Fruit fly (Drosophila melanogaster) whole organism, embryonic: ENCODE measurements around the gene kel.

Source experiments
- Bdp1 ChIP-seq: fragments of 200-800 bp; sonication (Bioruptor generic); optimal IDR thresholded peaks from 3 replicates; lab custom pipeline; 2016; ENCODE audit warnings: missing biosample characterization, missing genetic modification characterization
- Blimp-1 ChIP-seq: fragments of 200-800 bp; sonication (Bioruptor generic); optimal IDR thresholded peaks from 3 replicates; lab custom pipeline; 2018; ENCODE audit warnings: missing biosample characterization, missing genetic modification characterization, mild to moderate bottlenecking, moderate library complexity, missing genetic modification reagents
- CG10147 ChIP-seq: fragments of 200-800 bp; sonication (Bioruptor generic); optimal IDR thresholded peaks from 2 replicates; lab custom pipeline; 2019; ENCODE audit warnings: missing biosample characterization, mild to moderate bottlenecking, missing genetic modification characterization, moderate library complexity
- CG10654 ChIP-seq: fragments of 200-800 bp; sonication (Bioruptor generic); optimal IDR thresholded peaks from 2 replicates; lab custom pipeline; 2016; ENCODE audit warnings: missing biosample characterization, missing genetic modification characterization
- CG11723 ChIP-seq: fragments of 200-800 bp; sonication (Bioruptor generic); optimal IDR thresholded peaks from 2 replicates; lab custom pipeline; 2017; ENCODE audit warnings: missing biosample characterization, mild to moderate bottlenecking, missing genetic modification characterization
- CG12071 ChIP-seq: fragments of 200-800 bp; sonication (Bioruptor generic); optimal IDR thresholded peaks from 3 replicates; lab custom pipeline; 2018; ENCODE audit warnings: missing biosample characterization, mild to moderate bottlenecking, missing genetic modification characterization
- CG12155 ChIP-seq: fragments of 200-800 bp; sonication (Bioruptor generic); optimal IDR thresholded peaks from 3 replicates; lab custom pipeline; 2016; ENCODE audit warnings: missing biosample characterization, missing genetic modification characterization
- CG12391 ChIP-seq: fragments of 200-800 bp; sonication (Bioruptor generic); optimal IDR thresholded peaks from 3 replicates; lab custom pipeline; 2018; ENCODE audit warnings: missing biosample characterization, mild to moderate bottlenecking, missing genetic modification characterization, moderate library complexity
- CG13424 ChIP-seq: fragments of 200-800 bp; sonication (Bioruptor generic); optimal IDR thresholded peaks from 2 replicates; lab custom pipeline; 2019; ENCODE audit warnings: missing biosample characterization, mild to moderate bottlenecking, missing genetic modification characterization, moderate library complexity
- CG13624 ChIP-seq: fragments of 200-800 bp; sonication (Bioruptor generic); optimal IDR thresholded peaks from 2 replicates; lab custom pipeline; 2016; ENCODE audit warnings: missing biosample characterization, missing genetic modification characterization
- CG17385 ChIP-seq: fragments of 200-800 bp; sonication (Bioruptor generic); optimal IDR thresholded peaks from 3 replicates; lab custom pipeline; 2018; ENCODE audit warnings: missing biosample characterization, mild to moderate bottlenecking, missing genetic modification characterization
- CG2120 ChIP-seq: fragments of 200-800 bp; sonication (Bioruptor generic); optimal IDR thresholded peaks from 3 replicates; lab custom pipeline; 2016; ENCODE audit warnings: missing biosample characterization, missing genetic modification characterization
- CG32772 ChIP-seq: fragments of 200-800 bp; sonication (Bioruptor generic); IDR thresholded peaks from 2 replicates; pipeline ENCODE4 v1.3.6; 2022; ENCODE audit warnings: missing biosample characterization, missing genetic modification characterization
- CG4730 ChIP-seq: fragments of 200-800 bp; sonication (Bioruptor generic); IDR thresholded peaks from 2 replicates; pipeline ENCODE4 v1.3.6; 2022; ENCODE audit warnings: missing biosample characterization, missing genetic modification characterization
- CG4820 ChIP-seq: fragments of 200-800 bp; sonication (Bioruptor generic); optimal IDR thresholded peaks from 3 replicates; lab custom pipeline; 2016; ENCODE audit warnings: missing biosample characterization, missing genetic modification characterization
- CG4854 ChIP-seq: fragments of 200-800 bp; sonication (Bioruptor generic); optimal IDR thresholded peaks from 2 replicates; lab custom pipeline; 2016; ENCODE audit warnings: missing biosample characterization, missing genetic modification characterization, inconsistent platforms
- CG5953 ChIP-seq: fragments of 200-800 bp; sonication (Bioruptor generic); IDR thresholded peaks from 2 replicates; pipeline ENCODE4 v1.3.6; 2022; ENCODE audit warnings: missing biosample characterization, missing genetic modification characterization
- CG7271 ChIP-seq: fragments of 200-800 bp; sonication (Bioruptor generic); optimal IDR thresholded peaks from 2 replicates; lab custom pipeline; 2018; ENCODE audit warnings: missing biosample characterization, mild to moderate bottlenecking, missing genetic modification characterization, moderate library complexity
- CG7372 ChIP-seq: fragments of 200-800 bp; sonication (Bioruptor generic); IDR thresholded peaks from 2 replicates; pipeline ENCODE4 v1.3.6; 2022; ENCODE audit warnings: missing biosample characterization, missing genetic modification characterization
- CG8281 ChIP-seq: fragments of 200-800 bp; sonication (Bioruptor generic); optimal IDR thresholded peaks from 2 replicates; lab custom pipeline; 2018; ENCODE audit warnings: missing biosample characterization, mild to moderate bottlenecking, missing genetic modification characterization, moderate library complexity
- CG8478 ChIP-seq: fragments of >200 bp; optimal IDR thresholded peaks from 2 replicates; lab custom pipeline; 2018
- E2f1 ChIP-seq: fragments of 200-800 bp; sonication (Bioruptor generic); IDR thresholded peaks from 2 replicates; pipeline ENCODE4 v1.3.6; 2022; ENCODE audit warnings: missing biosample characterization, missing genetic modification characterization
- GATAe ChIP-seq: fragments of 200-800 bp; sonication (Bioruptor generic); conservative IDR thresholded peaks from 2 replicates; pipeline ENCODE4 v1.3.6; 2022; ENCODE audit warnings: missing biosample characterization, missing genetic modification characterization
- Hand ChIP-seq: fragments of 200-800 bp; sonication (Bioruptor generic); optimal IDR thresholded peaks from 2 replicates; lab custom pipeline; 2017; ENCODE audit warnings: mild to moderate bottlenecking, missing biosample characterization, missing genetic modification reagents, missing genetic modification characterization
- Hsf ChIP-seq: fragments of 200-800 bp; sonication (Bioruptor generic); optimal IDR thresholded peaks from 3 replicates; lab custom pipeline; 2016; ENCODE audit warnings: missing biosample characterization, missing genetic modification characterization
- Kr ChIP-seq: fragments of 200-800 bp; sonication (Bioruptor generic); optimal IDR thresholded peaks from 2 replicates; lab custom pipeline; 2017; ENCODE audit warnings: missing biosample characterization, mild to moderate bottlenecking, missing genetic modification characterization
- Lim3 ChIP-seq: fragments of 200-800 bp; sonication (Bioruptor generic); IDR thresholded peaks from 2 replicates; pipeline ENCODE4 v1.3.6; 2022; ENCODE audit warnings: missing biosample characterization, missing genetic modification characterization
- Lpt ChIP-seq: fragments of >200 bp; optimal IDR thresholded peaks from 2 replicates; lab custom pipeline; 2018; ENCODE audit warnings: missing biosample characterization, missing genetic modification characterization
- MBD-R2 ChIP-seq: fragments of 200-800 bp; sonication (Bioruptor generic); IDR thresholded peaks from 2 replicates; pipeline ENCODE4 v1.3.6; 2022; ENCODE audit warnings: missing biosample characterization, missing genetic modification characterization
- NFAT ChIP-seq: fragments of 200-800 bp; sonication (Bioruptor generic); IDR thresholded peaks from 2 replicates; pipeline ENCODE4 v1.3.6; 2022; ENCODE audit warnings: missing biosample characterization, missing genetic modification characterization
- Side ChIP-seq: fragments of 200-800 bp; sonication (Bioruptor generic); optimal IDR thresholded peaks from 2 replicates; lab custom pipeline; 2016; ENCODE audit warnings: missing biosample characterization, missing genetic modification characterization
- Sox100B ChIP-seq: fragments of 200-800 bp; sonication (Bioruptor generic); optimal IDR thresholded peaks from 3 replicates; lab custom pipeline; 2018; ENCODE audit warnings: missing biosample characterization, mild to moderate bottlenecking, missing genetic modification characterization
- Taf1 ChIP-seq: fragments of 200-800 bp; sonication (Bioruptor generic); IDR thresholded peaks from 2 replicates; pipeline ENCODE4 v1.3.6; 2022; ENCODE audit warnings: missing biosample characterization, missing genetic modification characterization
- az2 ChIP-seq: fragments of 200-800 bp; sonication (Bioruptor generic); optimal IDR thresholded peaks from 3 replicates; lab custom pipeline; 2016; ENCODE audit warnings: missing biosample characterization, missing genetic modification characterization
- bab2 ChIP-seq: fragments of 200-800 bp; sonication (Bioruptor generic); optimal IDR thresholded peaks from 2 replicates; lab custom pipeline; 2016; ENCODE audit warnings: missing biosample characterization, missing genetic modification characterization
- ci ChIP-seq: fragments of 200-800 bp; sonication (Bioruptor generic); IDR thresholded peaks from 3 replicates; pipeline ENCODE4 v1.3.6; 2022; ENCODE audit warnings: missing biosample characterization, missing genetic modification characterization
- crc ChIP-seq: fragments of 200-800 bp; sonication (Bioruptor generic); optimal IDR thresholded peaks from 2 replicates; lab custom pipeline; 2016; ENCODE audit warnings: missing biosample characterization, missing genetic modification characterization
- da ChIP-seq: fragments of 200-800 bp; sonication (Bioruptor generic); optimal IDR thresholded peaks from 2 replicates; lab custom pipeline; 2016; ENCODE audit warnings: missing biosample characterization, missing genetic modification characterization
- ftz-f1 ChIP-seq: fragments of 200-800 bp; sonication (Bioruptor generic); optimal IDR thresholded peaks from 2 replicates; lab custom pipeline; 2016; ENCODE audit warnings: missing biosample characterization, missing genetic modification characterization
- hkb ChIP-seq, 2 experiments: fragments of 200-800 bp in 1 of 2; fragments of >200 bp in 1 of 2; sonication (Bioruptor generic) in 1 of 2; IDR thresholded peaks in 1 of 2; optimal IDR thresholded peaks in 1 of 2; 2 replicates each; pipeline versions ENCODE4 v1.3.6 to Lab custom; 2017 to 2022; ENCODE audit warnings: missing biosample characterization in 1 of 2, missing genetic modification characterization in 1 of 2
- ind ChIP-seq: fragments of 200-800 bp; sonication (Bioruptor generic); optimal IDR thresholded peaks from 3 replicates; lab custom pipeline; 2016; ENCODE audit warnings: missing biosample characterization, missing genetic modification characterization
- jumu ChIP-seq: fragments of 200-800 bp; sonication (Bioruptor generic); optimal IDR thresholded peaks from 3 replicates; lab custom pipeline; 2016; ENCODE audit warnings: missing biosample characterization, missing genetic modification characterization
- mld ChIP-seq: fragments of 200-800 bp; sonication (Bioruptor generic); IDR thresholded peaks from 3 replicates; pipeline ENCODE4 v1.3.6; 2022; ENCODE audit warnings: missing biosample characterization, missing genetic modification characterization; ENCODE audit not compliant: partially characterized antibody
- org-1 ChIP-seq: fragments of 200-800 bp; sonication (Bioruptor generic); optimal IDR thresholded peaks from 2 replicates; lab custom pipeline; 2017; ENCODE audit warnings: missing biosample characterization, missing genetic modification characterization
- pho ChIP-seq: fragments of 200-800 bp; sonication (Bioruptor generic); optimal IDR thresholded peaks from 2 replicates; lab custom pipeline; 2016; ENCODE audit warnings: missing biosample characterization, missing genetic modification characterization
- sens ChIP-seq: fragments of 200-800 bp; sonication (Bioruptor generic); peaks from one replicate; lab custom pipeline; 2016; ENCODE audit warnings: missing biosample characterization, missing genetic modification characterization
- sob ChIP-seq: fragments of 200-800 bp; sonication (Bioruptor generic); IDR thresholded peaks from 2 replicates; pipeline ENCODE4 v1.3.6; 2022; ENCODE audit warnings: missing biosample characterization, missing genetic modification characterization
- sqz ChIP-seq: fragments of 200-800 bp; sonication (Bioruptor generic); optimal IDR thresholded peaks from 3 replicates; lab custom pipeline; 2018; ENCODE audit warnings: missing biosample characterization, mild to moderate bottlenecking, missing genetic modification characterization
- ssp ChIP-seq: fragments of 200-800 bp; sonication (Bioruptor generic); IDR thresholded peaks from 2 replicates; pipeline ENCODE4 v1.3.6; 2022; ENCODE audit warnings: missing biosample characterization, missing genetic modification characterization
- stwl ChIP-seq: fragments of 200-800 bp; sonication (Bioruptor generic); optimal IDR thresholded peaks from 3 replicates; lab custom pipeline; 2018; ENCODE audit warnings: missing biosample characterization, mild to moderate bottlenecking, missing genetic modification characterization, moderate library complexity
- tin ChIP-seq: fragments of 200-800 bp; sonication (Bioruptor generic); optimal IDR thresholded peaks from 3 replicates; lab custom pipeline; 2016; ENCODE audit warnings: missing biosample characterization, missing genetic modification characterization
- ttk ChIP-seq: fragments of 200-800 bp; sonication (Bioruptor generic); IDR thresholded peaks from 2 replicates; pipeline ENCODE4 v2.1.2; 2022; ENCODE audit warnings: missing biosample characterization, missing genetic modification characterization
- wdn ChIP-seq: fragments of 200-800 bp; sonication (Bioruptor generic); IDR thresholded peaks from 2 replicates; pipeline ENCODE4 v1.3.6; 2022; ENCODE audit warnings: missing biosample characterization, missing genetic modification characterization

The kel gene

DNA sequence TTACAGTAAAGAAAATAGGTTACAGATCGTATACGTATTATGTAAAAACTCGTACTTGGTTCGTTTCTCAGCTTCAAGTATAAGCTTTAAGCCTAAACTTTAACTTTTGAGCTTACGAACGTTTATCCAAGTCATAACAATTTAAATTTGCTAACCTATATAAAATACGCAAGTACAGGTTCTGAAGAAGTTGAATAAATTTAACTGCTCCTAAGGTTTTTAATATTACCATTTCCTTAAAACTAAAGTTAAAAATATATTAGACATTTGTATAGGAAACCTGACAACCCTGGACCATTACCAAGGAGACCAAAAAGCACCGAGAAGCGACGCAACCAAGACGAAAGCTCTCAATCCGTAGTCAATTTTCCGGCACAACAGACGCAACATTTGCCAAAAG is 18.2 kb downstream of the kel start, which contains the start of gene CG5758 (continued):
- TF ChIP-seq sqz (GFP tag; lab: Kevin White, UChicago) = no peak
- no peak for TF ChIP-seq Bdp1 (GFP tag; lab: Kevin White, UChicago)
- TF ChIP-seq ind (GFP tag; lab: Kevin White, UChicago) = no peak
- no peak for TF ChIP-seq Side (GFP tag; lab: Kevin White, UChicago)
- TF ChIP-seq CG7372 (GFP tag; lab: Robert Waterston, UW) = no peak
- no peak for TF ChIP-seq CG4820 (GFP tag; lab: Kevin White, UChicago)
- TF ChIP-seq hkb (optimal IDR thresholded peaks at IDR 0.05; lab: Kevin White, UChicago) = no peak
- TF ChIP-seq hkb (GFP tag; IDR thresholded peaks at IDR 0.05; lab: Robert Waterston, UW) = peak; percentile 53; the same call in 1 of the 2 replicates
- TF ChIP-seq CG11723 (GFP tag; lab: Kevin White, UChicago) = no peak
- no peak for TF ChIP-seq org-1 (GFP tag; lab: Kevin White, UChicago)
- peak; percentile 67 for TF ChIP-seq CG2120 (GFP tag; lab: Kevin White, UChicago)
- TF ChIP-seq CG17385 = no peak
- TF ChIP-seq CG10654 (GFP tag; lab: Kevin White, UChicago) = no peak
- 0 out of 2 replicates have a peak, but pooled peaks have one; percentile 10 for TF ChIP-seq NFAT (GFP tag; lab: Robert Waterston, UW)
- peak; percentile 49 for TF ChIP-seq CG10147 (GFP tag; lab: Kevin White, UChicago)
- peak; percentile 32 for TF ChIP-seq Hsf (GFP tag; lab: Kevin White, UChicago)
- no peak for TF ChIP-seq CG8281 (tag; lab: Kevin White, UChicago)
- TF ChIP-seq az2 (GFP tag; lab: Kevin White, UChicago) = no peak
- TF ChIP-seq CG7271 (tag; lab: Kevin White, UChicago) = no peak
- TF ChIP-seq Hand = no peak
- TF ChIP-seq MBD-R2 (GFP tag; lab: Robert Waterston, UW) = no peak
- TF ChIP-seq tin = no peak
- no peak for TF ChIP-seq Lim3 (GFP tag; lab: Robert Waterston, UW)
- TF ChIP-seq CG4854 (GFP tag; lab: Kevin White, UChicago) = no peak
- no peak for TF ChIP-seq CG13424
- no peak for TF ChIP-seq CG12071 (GFP tag; lab: Kevin White, UChicago)
- peak; percentile 42 for TF ChIP-seq ftz-f1
- peak; percentile 22 for TF ChIP-seq pho (GFP tag; lab: Kevin White, UChicago)
- TF ChIP-seq Lpt (GFP tag; lab: Kevin White, UChicago) = no peak
- no peak for TF ChIP-seq CG12155 (GFP tag; lab: Kevin White, UChicago)
- 0 out of 3 replicates have a peak, but pooled peaks have one; percentile 37 for TF ChIP-seq ci
- no peak for TF ChIP-seq crc (GFP tag; lab: Kevin White, UChicago)
- TF ChIP-seq CG8478 = no peak
- TF ChIP-seq Blimp-1 (GFP tag; lab: Kevin White, UChicago) = no peak
- TF ChIP-seq jumu = no peak
- no peak for TF ChIP-seq CG4730 (GFP tag; lab: Robert Waterston, UW)
- TF ChIP-seq CG12391 (tag; lab: Kevin White, UChicago) = no peak
- peak; percentile 13 for TF ChIP-seq CG13624 (GFP tag; lab: Kevin White, UChicago)
- no peak for TF ChIP-seq CG5953 (GFP tag; lab: Robert Waterston, UW)
- no peak for TF ChIP-seq Taf1 (GFP tag; lab: Robert Waterston, UW)
- TF ChIP-seq sob (GFP tag; lab: Robert Waterston, UW) = peak; percentile 23; the same call in 1 of the 2 replicates
- no peak for TF ChIP-seq CG32772 (GFP tag; lab: Robert Waterston, UW)
- no peak for TF ChIP-seq mld (GFP tag; lab: Robert Waterston, UW)
- TF ChIP-seq wdn (GFP tag; lab: Robert Waterston, UW) = no peak
- TF ChIP-seq Kr (GFP tag; lab: Kevin White, UChicago) = no peak
- no peak for TF ChIP-seq E2f1 (GFP tag; lab: Robert Waterston, UW)
- TF ChIP-seq Sox100B (GFP tag; lab: Kevin White, UChicago) = no peak
- TF ChIP-seq stwl = no peak
- TF ChIP-seq bab2 (GFP tag; lab: Kevin White, UChicago) = no peak
- TF ChIP-seq sens (GFP tag; lab: Kevin White, UChicago) = no peak
- no peak for TF ChIP-seq da (GFP tag; lab: Kevin White, UChicago)
- no peak for TF ChIP-seq ttk
- no peak for TF ChIP-seq ssp (GFP tag; lab: Robert Waterston, UW)
- no peak for TF ChIP-seq GATAe (GFP tag; lab: Robert Waterston, UW)
